Worm (Caenorhabditis elegans): Measurements from ENCODE around the gene F11D11.21.

Gene F11D11.21

ce11 chrV:18750445-18750844 is at the start of gene F11D11.21, which contains the start of gene F11D11.12:
TSS of gene F11D11.21 (minus strand) at chrV:18750545.
TSS of gene F11D11.12 (minus strand) at chrV:18750682.
- TF ChIP-seq mdl-1 (tag; optimal IDR thresholded peaks at IDR 0.05) (no peak), nhr-67 (tag; optimal IDR thresholded peaks at IDR 0.05) (no peak), unc-62 (GFP tag; optimal IDR thresholded peaks at IDR 0.05) (no peak), tbx-2 (tag; optimal IDR thresholded peaks at IDR 0.05) (no peak), snpc-4 (tag; optimal IDR thresholded peaks at IDR 0.05) (no peak), ceh-82 (tag; optimal IDR thresholded peaks at IDR 0.05) (no peak), unc-39 (tag; optimal IDR thresholded peaks at IDR 0.05) (no peak), fkh-10 (GFP tag; optimal IDR thresholded peaks at IDR 0.05) (no peak), pqm-1 (tag; optimal IDR thresholded peaks at IDR 0.05) (no peak), elt-1 (tag; optimal IDR thresholded peaks at IDR 0.05) (no peak), jun-1 (tag; optimal IDR thresholded peaks at IDR 0.05) (no peak)

ce11 chrV:18790658-18791057 is 40.3 kb upstream of the F11D11.21 start, which contains the start of gene nhr-231:
TSS of gene nhr-231 (plus strand) at chrV:18790958.
- TF ChIP-seq sea-2 (GFP tag; optimal IDR thresholded peaks at IDR 0.05) = no peak
- TF ChIP-seq pha-4 (tag; optimal IDR thresholded peaks at IDR 0.05) = peak; percentile 29

- TF ChIP-seq elt-2 (tag; optimal IDR thresholded peaks at IDR 0.05) = peak; percentile 0
- no peak for TF ChIP-seq nhr-25 (tag; optimal IDR thresholded peaks at IDR 0.05)
These were observed 37.1 kb upstream of the F11D11.21 start, which contains the start of gene Y17D7B.2 for ce11 chrV:18787417-18787918. TSS of gene Y17D7B.2 (plus strand) at chrV:18787739.

ce11 chrV:18786694-18787093 is 36.3 kb upstream of the F11D11.21 start, which contains the start of gene Y17D7B.3:
TSS of gene Y17D7B.3 (minus strand) at chrV:18786794.
- TF ChIP-seq fos-1 (tag; optimal IDR thresholded peaks at IDR 0.05) (no peak), nhr-237 (tag; optimal IDR thresholded peaks at IDR 0.05) (no peak), lin-15B (tag; optimal IDR thresholded peaks at IDR 0.05) (no peak), lsy-12 (tag; optimal IDR thresholded peaks at IDR 0.05) (no peak), aly-2 (tag; optimal IDR thresholded peaks at IDR 0.05) (no peak), fkh-10 (GFP tag; optimal IDR thresholded peaks at IDR 0.05) (no peak), ceh-9 (tag; optimal IDR thresholded peaks at IDR 0.05) (no peak), sea-2 (GFP tag; optimal IDR thresholded peaks at IDR 0.05) (no peak), nhr-23 (tag; optimal IDR thresholded peaks at IDR 0.05) (no peak), elt-1 (tag; optimal IDR thresholded peaks at IDR 0.05) (no peak), unc-62 (GFP tag; optimal IDR thresholded peaks at IDR 0.05) (no peak), nhr-28 (tag; optimal IDR thresholded peaks at IDR 0.05) (no peak)

- TF ChIP-seq nhr-237 (tag; optimal IDR thresholded peaks at IDR 0.05) = no peak
- no peak for TF ChIP-seq fkh-2 (tag; optimal IDR thresholded peaks at IDR 0.05)
- no peak for TF ChIP-seq nhr-77 (tag; optimal IDR thresholded peaks at IDR 0.05)
- TF ChIP-seq mdl-1 (tag; optimal IDR thresholded peaks at IDR 0.05) = no peak
- no peak for TF ChIP-seq nhr-67 (tag; optimal IDR thresholded peaks at IDR 0.05)
- TF ChIP-seq nhr-12 (tag; optimal IDR thresholded peaks at IDR 0.05) = no peak
- TF ChIP-seq fkh-10 (GFP tag; optimal IDR thresholded peaks at IDR 0.05) = no peak
- TF ChIP-seq lin-39 (tag; optimal IDR thresholded peaks at IDR 0.05) = no peak
- no peak for TF ChIP-seq ztf-11 (tag; optimal IDR thresholded peaks at IDR 0.05)
- no peak for TF ChIP-seq snpc-4 (tag; optimal IDR thresholded peaks at IDR 0.05)
- no peak for TF ChIP-seq skn-1 (tag; optimal IDR thresholded peaks at IDR 0.05)
- TF ChIP-seq jun-1 (tag; optimal IDR thresholded peaks at IDR 0.05) = no peak
- TF ChIP-seq hmg-11 (tag; optimal IDR thresholded peaks at IDR 0.05) = no peak
- no peak for TF ChIP-seq nhr-23 (tag; optimal IDR thresholded peaks at IDR 0.05)
- no peak for TF ChIP-seq aly-2 (tag; optimal IDR thresholded peaks at IDR 0.05)
- no peak for TF ChIP-seq unc-39 (tag; optimal IDR thresholded peaks at IDR 0.05)
- TF ChIP-seq unc-62 (GFP tag; optimal IDR thresholded peaks at IDR 0.05) = no peak
- TF ChIP-seq ztf-4 (tag; optimal IDR thresholded peaks at IDR 0.05) = no peak
- no peak for TF ChIP-seq ama-1 (optimal IDR thresholded peaks at IDR 0.05)
- no peak for TF ChIP-seq ceh-16 (tag; optimal IDR thresholded peaks at IDR 0.05)
These were observed 33.1 kb upstream of the F11D11.21 start, which contains the start of gene Y17D7B.10 for ce11 chrV:18783474-18783873. TSS of gene Y17D7B.10 (plus strand) at chrV:18783716.

- peak; percentile 82 for TF ChIP-seq elt-2 (tag; optimal IDR thresholded peaks at IDR 0.05)
- TF ChIP-seq fkh-2 (tag; optimal IDR thresholded peaks at IDR 0.05) = no peak
- peak; percentile 32 for TF ChIP-seq pqm-1 (tag; optimal IDR thresholded peaks at IDR 0.05)
- peak; percentile 18 for TF ChIP-seq pha-4 (tag; optimal IDR thresholded peaks at IDR 0.05)
- TF ChIP-seq lin-39 (tag; optimal IDR thresholded peaks at IDR 0.05) = peak; percentile 26
These were observed 32.4 kb upstream of the F11D11.21 start for ce11 chrV:18782747-18783146.
